Worm (Caenorhabditis elegans): Measurements from ENCODE around the gene T19D12.5.

T19D12.5 gene

ce11 chrII:6594151-6594550 lies 41.9 kb downstream of the T19D12.5 start, which contains the start of gene aipr-1:
aipr-1 (minus strand) TSS chrII:6594251.
- no peak for TF ChIP-seq ceh-82 (tag; optimal IDR thresholded peaks at IDR 0.05)
- no peak for TF ChIP-seq ets-5 (GFP tag; IDR thresholded peaks at IDR 0.05)
- no peak for TF ChIP-seq nhr-90 (tag; optimal IDR thresholded peaks at IDR 0.05; ENCODE audit: poor library complexity)
- TF ChIP-seq C16A3.4 (tag; optimal IDR thresholded peaks at IDR 0.05): no peak
- TF ChIP-seq ces-1 (GFP tag; optimal IDR thresholded peaks at IDR 0.05): no peak
- TF ChIP-seq mef-2 (tag; optimal IDR thresholded peaks at IDR 0.05): no peak
- no peak for TF ChIP-seq lsy-2 (tag; optimal IDR thresholded peaks at IDR 0.05)
- TF ChIP-seq nhr-47 (tag; optimal IDR thresholded peaks at IDR 0.05): no peak
- TF ChIP-seq mdl-1 (tag; optimal IDR thresholded peaks at IDR 0.05): no peak
- TF ChIP-seq zag-1 (tag; optimal IDR thresholded peaks at IDR 0.05): no peak
- TF ChIP-seq ceh-90 (tag; optimal IDR thresholded peaks at IDR 0.05): no peak
- TF ChIP-seq pqm-1 (tag; optimal IDR thresholded peaks at IDR 0.05): no peak
- TF ChIP-seq nhr-84 (tag; optimal IDR thresholded peaks at IDR 0.05): no peak
- no peak for TF ChIP-seq pax-3 (tag; optimal IDR thresholded peaks at IDR 0.05)
- no peak for TF ChIP-seq jun-1 (tag; optimal IDR thresholded peaks at IDR 0.05)
- no peak for TF ChIP-seq nhr-20 (tag; optimal IDR thresholded peaks at IDR 0.05)

ce11 chrII:6592251-6592650 lies 43.8 kb downstream of the T19D12.5 start, which contains the start of gene C56C10.9:
C56C10.9 (minus strand) TSS chrII:6592351.
- TF ChIP-seq dsc-1 (tag; optimal IDR thresholded peaks at IDR 0.05): no peak
- no peak for TF ChIP-seq lsy-2 (tag; optimal IDR thresholded peaks at IDR 0.05)
- TF ChIP-seq mep-1 (tag; optimal IDR thresholded peaks at IDR 0.05): no peak
- no peak for TF ChIP-seq nhr-11 (tag; optimal IDR thresholded peaks at IDR 0.05)
- TF ChIP-seq swsn-7 (tag; optimal IDR thresholded peaks at IDR 0.05): no peak
- no peak for TF ChIP-seq ceh-63 (GFP tag; optimal IDR thresholded peaks at IDR 0.05)
- TF ChIP-seq lin-15B (tag; optimal IDR thresholded peaks at IDR 0.05): no peak
- TF ChIP-seq ceh-90 (tag; optimal IDR thresholded peaks at IDR 0.05): no peak
- no peak for TF ChIP-seq grh-1 (GFP tag; IDR thresholded peaks at IDR 0.05)

- peak; percentile 18 for TF ChIP-seq ama-1 (optimal IDR thresholded peaks at IDR 0.05)
- TF ChIP-seq efl-1 (optimal IDR thresholded peaks at IDR 0.05): no peak
- peak in 1 of 2 experiments; percentile 69 for TF ChIP-seq efl-1 (GFP tag; optimal IDR thresholded peaks at IDR 0.05 in 1 of 2)
- TF ChIP-seq unc-62 (GFP tag; optimal IDR thresholded peaks at IDR 0.05): no peak
Measured at ce11 chrII:6591000-6591399, 45.0 kb downstream of the T19D12.5 start.

ce11 chrII:6589408-6589807 lies 46.6 kb downstream of the T19D12.5 start, which contains the start of gene vps-32.1:
vps-32.1 (plus strand) TSS chrII:6589708.
- TF ChIP-seq nhr-12 (tag; optimal IDR thresholded peaks at IDR 0.05) (no peak), C34B4.2 (tag; optimal IDR thresholded peaks at IDR 0.05) (no peak), lin-35 (GFP tag; optimal IDR thresholded peaks at IDR 0.05) (peak in 1 of 2 experiments; percentile 4), elt-3 (tag; optimal IDR thresholded peaks at IDR 0.05) (peak in 1 of 6 experiments; percentile 29), fos-1 (tag; optimal IDR thresholded peaks at IDR 0.05) (peak; percentile 40), jun-1 (tag; optimal IDR thresholded peaks at IDR 0.05) (peak; percentile 49), irx-1 (tag; optimal IDR thresholded peaks at IDR 0.05) (no peak), blmp-1 (tag; optimal IDR thresholded peaks at IDR 0.05) (peak; percentile 28), dpl-1 (GFP tag; optimal IDR thresholded peaks at IDR 0.05) (peak in 1 of 3 experiments; percentile 15), ztf-4 (tag; optimal IDR thresholded peaks at IDR 0.05) (no peak), pax-3 (tag; optimal IDR thresholded peaks at IDR 0.05) (no peak)

ce11 chrII:6588605-6589292 lies 47.3 kb downstream of the T19D12.5 start, which contains the start of gene icd-1:
icd-1 (minus strand) TSS chrII:6588655.
- TF ChIP-seq Y116A8C.19 (tag; optimal IDR thresholded peaks at IDR 0.05; ENCODE audit: borderline replicate concordance): no peak
- no peak for TF ChIP-seq nhr-12 (tag; optimal IDR thresholded peaks at IDR 0.05)
- no peak for TF ChIP-seq vab-15 (tag; optimal IDR thresholded peaks at IDR 0.05)
- TF ChIP-seq mdl-1 (tag; optimal IDR thresholded peaks at IDR 0.05): peak; percentile 45 to 89
- peak; percentile 28 for TF ChIP-seq ceh-90 (tag; optimal IDR thresholded peaks at IDR 0.05)
- peak; percentile 67 for TF ChIP-seq mef-2 (tag; optimal IDR thresholded peaks at IDR 0.05)
- TF ChIP-seq efl-3 (GFP tag; optimal IDR thresholded peaks at IDR 0.05): no peak
- TF ChIP-seq unc-86 (tag; optimal IDR thresholded peaks at IDR 0.05): peak; percentile 95
- peak; percentile 84 for TF ChIP-seq lin-13 (GFP tag; optimal IDR thresholded peaks at IDR 0.05)
- TF ChIP-seq unc-98 (GFP tag; IDR thresholded peaks at IDR 0.05): peak; percentile 82
- TF ChIP-seq fkh-10 (GFP tag; optimal IDR thresholded peaks at IDR 0.05): peak; percentile 86
- peak; percentile 94 for TF ChIP-seq mep-1 (tag; optimal IDR thresholded peaks at IDR 0.05)
- peak; percentile 66 for TF ChIP-seq fkh-4 (tag; optimal IDR thresholded peaks at IDR 0.05; ENCODE audit: borderline replicate concordance)
- peak; percentile 95 for TF ChIP-seq grh-1 (GFP tag; IDR thresholded peaks at IDR 0.05)
- TF ChIP-seq lin-35 (GFP tag; optimal IDR thresholded peaks at IDR 0.05): peak; percentile 84 to 87
- TF ChIP-seq ceh-63 (GFP tag; optimal IDR thresholded peaks at IDR 0.05): no peak
- peak; percentile 73 for TF ChIP-seq zag-1 (tag; optimal IDR thresholded peaks at IDR 0.05)
- TF ChIP-seq unc-62 (GFP tag; optimal IDR thresholded peaks at IDR 0.05): no peak
- TF ChIP-seq nhr-19 (GFP tag; conservative IDR thresholded peaks at IDR 0.05): peak; percentile 96

Measured in whole organism, L1 larva.